Worm (Caenorhabditis elegans): ENCODE measurements around the gene C06E4.6.

Gene C06E4.6

ce11 chrIV:7208961-7209360 is 49.1 kb downstream of the C06E4.6 start:
- TF ChIP-seq hmg-1.1 (GFP tag; IDR thresholded peaks at IDR 0.05) (no peak), set-16 (GFP tag; IDR thresholded peaks at IDR 0.05) (no peak), nhr-10 (tag; optimal IDR thresholded peaks at IDR 0.05) (no peak), nhr-102 (tag; optimal IDR thresholded peaks at IDR 0.05) (no peak), php-3 (GFP tag; IDR thresholded peaks at IDR 0.05) (no peak), dpl-1 (GFP tag; optimal IDR thresholded peaks at IDR 0.05) (no peak)

Data from whole organism, L4 larva.